Fruit fly (Drosophila melanogaster) whole organism, embryonic: Measurements from ENCODE around the gene p115.

Experiments used
- Asciz ChIP-seq: fragments of 200-800 bp; sonication (Bioruptor generic); optimal IDR thresholded peaks from 2 replicates; lab custom pipeline; 2017; ENCODE audit warnings: missing biosample characterization, mild to moderate bottlenecking, missing genetic modification characterization, missing genetic modification reagents
- Atf3 ChIP-seq: fragments of 200-800 bp; sonication (Bioruptor generic); optimal IDR thresholded peaks from 3 replicates; lab custom pipeline; 2016; ENCODE audit warnings: missing biosample characterization, missing genetic modification characterization
- Bteb2 ChIP-seq: fragments of 200-800 bp; sonication (Bioruptor generic); optimal IDR thresholded peaks from 2 replicates; lab custom pipeline; 2016; ENCODE audit warnings: missing biosample characterization, missing genetic modification characterization
- CG10979 ChIP-seq: fragments of 200-800 bp; sonication (Bioruptor generic); optimal IDR thresholded peaks from 2 replicates; lab custom pipeline; 2018; ENCODE audit warnings: missing biosample characterization, mild to moderate bottlenecking, missing genetic modification characterization, moderate library complexity
- CG11085 ChIP-seq: fragments of 200-800 bp; sonication (Bioruptor generic); IDR thresholded peaks from 2 replicates; pipeline ENCODE4 v1.3.6; 2022; ENCODE audit warnings: missing biosample characterization, missing genetic modification characterization
- CG11695 ChIP-seq: fragments of 200-800 bp; sonication (Bioruptor generic); IDR thresholded peaks from 3 replicates; pipeline ENCODE4 v1.3.6; 2022; ENCODE audit warnings: missing biosample characterization, missing genetic modification characterization
- CG12769 ChIP-seq: fragments of 200-800 bp; sonication (Bioruptor generic); optimal IDR thresholded peaks from 2 replicates; lab custom pipeline; 2019; ENCODE audit warnings: missing biosample characterization, mild to moderate bottlenecking, missing genetic modification characterization, moderate library complexity
- CG13775 ChIP-seq: fragments of 200-800 bp; sonication (Bioruptor generic); optimal IDR thresholded peaks from 3 replicates; lab custom pipeline; 2017; ENCODE audit warnings: missing biosample characterization, mild to moderate bottlenecking, missing genetic modification characterization
- CG17328 ChIP-seq: fragments of 200-800 bp; sonication (Bioruptor generic); IDR thresholded peaks from 2 replicates; pipeline ENCODE4 v1.3.6; 2022; ENCODE audit warnings: missing biosample characterization, missing genetic modification characterization
- CG18619 ChIP-seq: fragments of 200-800 bp; sonication (Bioruptor generic); optimal IDR thresholded peaks from 3 replicates; lab custom pipeline; 2017; ENCODE audit warnings: missing biosample characterization, mild to moderate bottlenecking, missing genetic modification characterization
- CG30403 ChIP-seq: fragments of 200-800 bp; sonication (Bioruptor generic); optimal IDR thresholded peaks from 3 replicates; lab custom pipeline; 2016; ENCODE audit warnings: missing biosample characterization, missing genetic modification characterization
- CG33213 ChIP-seq: fragments of 200-800 bp; sonication (Bioruptor generic); optimal IDR thresholded peaks from 3 replicates; lab custom pipeline; 2016; ENCODE audit warnings: missing biosample characterization, missing genetic modification characterization
- CG3407 ChIP-seq: fragments of 200-800 bp; sonication (Bioruptor generic); optimal IDR thresholded peaks from 2 replicates; lab custom pipeline; 2018; ENCODE audit warnings: missing biosample characterization, mild to moderate bottlenecking, missing genetic modification characterization
- CG4282 ChIP-seq: fragments of 200-800 bp; sonication (Bioruptor generic); optimal IDR thresholded peaks from 2 replicates; lab custom pipeline; 2016; ENCODE audit warnings: missing biosample characterization, missing genetic modification characterization
- CG4707 ChIP-seq: fragments of 200-800 bp; sonication (Bioruptor generic); optimal IDR thresholded peaks from 2 replicates; lab custom pipeline; 2018; ENCODE audit warnings: missing biosample characterization, mild to moderate bottlenecking, missing genetic modification characterization, moderate library complexity
- CG6689 ChIP-seq: fragments of 200-800 bp; sonication (Bioruptor generic); IDR thresholded peaks from 2 replicates; pipeline ENCODE4 v1.3.6; 2022; ENCODE audit warnings: missing biosample characterization, missing genetic modification characterization
- CG7987 ChIP-seq: fragments of 200-800 bp; sonication (Bioruptor generic); optimal IDR thresholded peaks from 2 replicates; lab custom pipeline; 2018; ENCODE audit warnings: missing biosample characterization, mild to moderate bottlenecking, missing genetic modification characterization, moderate library complexity
- CG8290 ChIP-seq, 3 experiments: fragments of 200-800 bp; sonication (Bioruptor generic); optimal IDR thresholded peaks; 2 replicates each; lab custom pipeline; 2016 to 2019; ENCODE audit warnings: missing biosample characterization in 3 of 3, missing genetic modification characterization in 3 of 3, mild to moderate bottlenecking in 2 of 3, moderate library complexity in 1 of 3
- CG8765 ChIP-seq: fragments of 200-800 bp; sonication (Bioruptor generic); IDR thresholded peaks from 2 replicates; pipeline ENCODE4 v1.3.6; 2022; ENCODE audit warnings: missing biosample characterization, missing genetic modification characterization
- Dip2 ChIP-seq: fragments of 200-800 bp; sonication (Bioruptor generic); IDR thresholded peaks from 2 replicates; pipeline ENCODE4 v1.3.6; 2022; ENCODE audit warnings: missing biosample characterization, missing genetic modification characterization
- Dp ChIP-seq: fragments of 200-800 bp; sonication (Bioruptor generic); optimal IDR thresholded peaks from 2 replicates; lab custom pipeline; 2018; ENCODE audit warnings: missing biosample characterization, mild to moderate bottlenecking, missing genetic modification characterization, moderate library complexity
- Ets97D ChIP-seq: fragments of 200-800 bp; sonication (Bioruptor generic); optimal IDR thresholded peaks from 3 replicates; lab custom pipeline; 2016; ENCODE audit warnings: missing biosample characterization, missing genetic modification characterization
- Hsf ChIP-seq: fragments of 200-800 bp; sonication (Bioruptor generic); optimal IDR thresholded peaks from 3 replicates; lab custom pipeline; 2016; ENCODE audit warnings: missing biosample characterization, missing genetic modification characterization
- Jarid2 ChIP-seq: fragments of 200-800 bp; sonication (Bioruptor generic); optimal IDR thresholded peaks from 3 replicates; lab custom pipeline; 2017; ENCODE audit warnings: mild to moderate bottlenecking, missing biosample characterization, missing genetic modification reagents, missing genetic modification characterization
- Kr ChIP-seq: fragments of 200-800 bp; sonication (Bioruptor generic); optimal IDR thresholded peaks from 2 replicates; lab custom pipeline; 2017; ENCODE audit warnings: missing biosample characterization, mild to moderate bottlenecking, missing genetic modification characterization
- NfI ChIP-seq: fragments of 200-800 bp; sonication (Bioruptor generic); optimal IDR thresholded peaks from 3 replicates; lab custom pipeline; 2018; ENCODE audit warnings: missing biosample characterization, mild to moderate bottlenecking, missing genetic modification characterization, moderate library complexity
- Oaz ChIP-seq: fragments of 200-800 bp; sonication (Bioruptor generic); IDR thresholded peaks from 2 replicates; pipeline ENCODE4 v1.3.6; 2022; ENCODE audit warnings: missing biosample characterization, missing genetic modification characterization
- Tbp ChIP-seq: fragments of >200 bp; optimal IDR thresholded peaks from 2 replicates; lab custom pipeline; 2018; ENCODE audit warnings: missing biosample characterization, missing genetic modification characterization
- Trl ChIP-seq, 3 experiments: fragments of >200 bp in 2 of 3; fragments of 200-800 bp in 1 of 3; sonication (Bioruptor generic) in 1 of 3; optimal IDR thresholded peaks; 2 replicates in 1 of 3; 3 replicates in 2 of 3; lab custom pipeline; 2016 to 2017; ENCODE audit warnings: missing biosample characterization in 1 of 3, missing genetic modification characterization in 1 of 3
- aop ChIP-seq: fragments of 200-800 bp; sonication (Bioruptor generic); IDR thresholded peaks from 2 replicates; pipeline ENCODE4 v1.3.6; 2022; ENCODE audit warnings: missing biosample characterization, missing genetic modification characterization
- bsh ChIP-seq, 2 experiments: fragments of 200-800 bp; sonication (Bioruptor generic); optimal IDR thresholded peaks; 2 replicates each; lab custom pipeline; 2017 to 2018; ENCODE audit warnings: mild to moderate bottlenecking in 2 of 2, missing biosample characterization in 2 of 2, missing genetic modification characterization in 2 of 2, moderate library complexity in 1 of 2
- chm ChIP-seq: fragments of 200-800 bp; sonication (Bioruptor generic); IDR thresholded peaks from 2 replicates; pipeline ENCODE4 v1.3.6; 2022; ENCODE audit warnings: missing biosample characterization, missing genetic modification characterization
- ci ChIP-seq: fragments of 200-800 bp; sonication (Bioruptor generic); IDR thresholded peaks from 3 replicates; pipeline ENCODE4 v1.3.6; 2022; ENCODE audit warnings: missing biosample characterization, missing genetic modification characterization
- dan ChIP-seq: fragments of 200-800 bp; sonication (Bioruptor generic); IDR thresholded peaks from 2 replicates; pipeline ENCODE4 v1.3.6; 2022; ENCODE audit warnings: missing biosample characterization, missing genetic modification characterization
- disco-r ChIP-seq: fragments of 200-800 bp; sonication (Bioruptor generic); optimal IDR thresholded peaks from 2 replicates; lab custom pipeline; 2016; ENCODE audit warnings: missing biosample characterization, missing genetic modification characterization
- gce ChIP-seq: fragments of 200-800 bp; sonication (Bioruptor generic); IDR thresholded peaks from 3 replicates; pipeline ENCODE4 v1.3.6; 2022; ENCODE audit warnings: missing biosample characterization, missing genetic modification characterization
- gem ChIP-seq: fragments of 200-800 bp; sonication (Bioruptor generic); optimal IDR thresholded peaks from 2 replicates; lab custom pipeline; 2019; ENCODE audit warnings: missing biosample characterization, mild to moderate bottlenecking, missing genetic modification characterization, moderate library complexity
- gsb-n ChIP-seq: fragments of 200-800 bp; sonication (Bioruptor generic); optimal IDR thresholded peaks from 3 replicates; lab custom pipeline; 2018; ENCODE audit warnings: missing biosample characterization, mild to moderate bottlenecking, missing genetic modification characterization
- her ChIP-seq: fragments of 200-800 bp; sonication (Bioruptor generic); optimal IDR thresholded peaks from 2 replicates; lab custom pipeline; 2016; ENCODE audit warnings: missing biosample characterization, missing genetic modification characterization
- inv ChIP-seq: fragments of 200-800 bp; sonication (Bioruptor generic); IDR thresholded peaks from 2 replicates; pipeline ENCODE4 v1.3.6; 2022; ENCODE audit warnings: missing biosample characterization, missing genetic modification characterization; ENCODE audit not compliant: partially characterized antibody
- lab ChIP-seq: fragments of 200-800 bp; sonication (Bioruptor generic); optimal IDR thresholded peaks from 3 replicates; lab custom pipeline; 2017; ENCODE audit warnings: missing biosample characterization, missing genetic modification characterization, mild to moderate bottlenecking, moderate library complexity, missing genetic modification reagents
- lbe ChIP-seq: fragments of 200-800 bp; sonication (Bioruptor generic); optimal IDR thresholded peaks from 2 replicates; lab custom pipeline; 2016; ENCODE audit warnings: missing biosample characterization, mild to moderate bottlenecking, missing genetic modification characterization
- nerfin-1 ChIP-seq: fragments of 200-800 bp; sonication (Bioruptor generic); optimal IDR thresholded peaks from 3 replicates; lab custom pipeline; 2019; ENCODE audit warnings: missing biosample characterization, mild to moderate bottlenecking, missing genetic modification characterization, moderate library complexity
- nom ChIP-seq: fragments of 200-800 bp; sonication (Bioruptor generic); optimal IDR thresholded peaks from 2 replicates; lab custom pipeline; 2017; ENCODE audit warnings: missing biosample characterization, missing genetic modification characterization, mild to moderate bottlenecking, moderate library complexity, missing genetic modification reagents
- slou ChIP-seq: fragments of 200-800 bp; sonication (Bioruptor generic); optimal IDR thresholded peaks from 3 replicates; lab custom pipeline; 2016; ENCODE audit warnings: missing biosample characterization, missing genetic modification characterization
- so ChIP-seq: fragments of 200-800 bp; sonication (Bioruptor generic); IDR thresholded peaks from 3 replicates; pipeline ENCODE4 v1.3.6; 2022; ENCODE audit warnings: missing biosample characterization, missing genetic modification characterization
- unpg ChIP-seq: fragments of 200-800 bp; sonication (Bioruptor generic); optimal IDR thresholded peaks from 3 replicates; lab custom pipeline; 2018; ENCODE audit warnings: missing biosample characterization, mild to moderate bottlenecking, missing genetic modification characterization, moderate library complexity
- vfl ChIP-seq: fragments of 200-800 bp; sonication (Bioruptor generic); optimal IDR thresholded peaks from 2 replicates; lab custom pipeline; 2016; ENCODE audit warnings: missing biosample characterization, missing genetic modification characterization

The p115 gene

dm6 chrX:7933210-7933915, 39.5 kb downstream of the p115 start, which contains the start of the genes Dhdds and RpS14a (continued):
- TF ChIP-seq slou (peak; percentile 51), CG6689 (GFP tag; lab: Robert Waterston, UW) (no peak), gce (GFP tag; lab: Robert Waterston, UW) (no peak), gsb-n (tag; lab: Kevin White, UChicago) (peak; percentile 57), aop (no peak), Dip2 (no peak), chm (GFP tag; lab: Robert Waterston, UW) (no peak; the same call in 1 of the 2 replicates), CG10979 (tag; lab: Kevin White, UChicago) (peak; percentile 43), CG3407 (GFP tag; lab: Kevin White, UChicago) (peak; percentile 64), CG12769 (tag; lab: Kevin White, UChicago) (no peak), CG8765 (GFP tag; lab: Robert Waterston, UW) (no peak), CG33213 (peak; percentile 32), CG17328 (GFP tag; lab: Robert Waterston, UW) (peak; percentile 61), Kr (GFP tag; lab: Kevin White, UChicago) (no peak), Atf3 (GFP tag; lab: Kevin White, UChicago) (peak; percentile 1), ci (GFP tag; lab: Robert Waterston, UW) (peak; percentile 75), CG11085 (GFP tag; lab: Robert Waterston, UW) (no peak), so (GFP tag; lab: Robert Waterston, UW) (no peak), NfI (GFP tag; lab: Kevin White, UChicago) (peak; percentile 75), CG4707 (peak; percentile 38), dan (GFP tag; lab: Robert Waterston, UW) (no peak), Ets97D (peak; percentile 99), disco-r (GFP tag; lab: Kevin White, UChicago) (no peak), Hsf (GFP tag; lab: Kevin White, UChicago) (peak; percentile 54), nom (GFP tag; lab: Kevin White, UChicago) (peak; percentile 56), lbe (GFP tag; lab: Kevin White, UChicago) (no peak), CG18619 (GFP tag; lab: Kevin White, UChicago) (peak; percentile 73), Trl (optimal IDR thresholded peaks at IDR 0.05; lab: Kevin White, UChicago) (no peak), Trl (GFP tag; optimal IDR thresholded peaks at IDR 0.05; lab: Kevin White, UChicago) (peak; percentile 5), Jarid2 (GFP tag; lab: Kevin White, UChicago) (peak; percentile 30), nerfin-1 (peak; percentile 44), Bteb2 (GFP tag; lab: Kevin White, UChicago) (peak; percentile 30), Tbp (GFP tag; lab: Kevin White, UChicago) (peak; percentile 45), inv (GFP tag; lab: Robert Waterston, UW) (peak; percentile 72), unpg (GFP tag; lab: Kevin White, UChicago) (peak; percentile 50), Dp (peak; percentile 54), her (GFP tag; lab: Kevin White, UChicago) (peak; percentile 12), CG11695 (GFP tag; lab: Robert Waterston, UW) (0 out of 3 replicates have a peak, but pooled peaks have one; percentile 17), CG7987 (GFP tag; lab: Kevin White, UChicago) (peak; percentile 64), CG8290 (GFP tag; optimal IDR thresholded peaks at IDR 0.05; lab: Kevin White, UChicago) (peak; percentile 56), CG8290 (tag; optimal IDR thresholded peaks at IDR 0.05; lab: Kevin White, UChicago) (peak; percentile 17 to 35), gem (tag; lab: Kevin White, UChicago) (peak; percentile 36), Asciz (GFP tag; lab: Kevin White, UChicago) (peak; percentile 43), Oaz (GFP tag; lab: Robert Waterston, UW) (no peak), bsh (GFP tag; optimal IDR thresholded peaks at IDR 0.05; lab: Kevin White, UChicago) (peak in 1 of 2 experiments; percentile 25), CG30403 (GFP tag; lab: Kevin White, UChicago) (peak; percentile 61), vfl (GFP tag; lab: Kevin White, UChicago) (peak; percentile 18), CG4282 (GFP tag; lab: Kevin White, UChicago) (peak; percentile 5), CG13775 (GFP tag; lab: Kevin White, UChicago) (peak; percentile 89), lab (peak; percentile 80)
